Worm (Caenorhabditis elegans) whole organism, L4 larva: Measurements from ENCODE around the gene srh-195.
A peak's percentile ranks its signal among the peaks of the same experiment; 100 is the strongest.

Experiments
- F26F4.8 ChIP-seq: fragments of 200-800 bp; sonication (Bioruptor generic); conservative IDR thresholded peaks from 2 replicates; pipeline ENCODE4 v1.3.6; 2022; ENCODE audit warnings: missing genetic modification characterization, missing compliant biosample characterization
- Y5F2A.4 ChIP-seq: fragments of 200-800 bp; sonication (Bioruptor generic); optimal IDR thresholded peaks from 2 replicates; lab custom pipeline; 2018; ENCODE audit warnings: mild to moderate bottlenecking, missing genetic modification characterization, missing compliant biosample characterization
- ZK546.5 ChIP-seq, 2 experiments: sonication (generic microtip); optimal IDR thresholded peaks; 2 replicates each; lab custom pipeline; 2017; ENCODE audit warnings: missing biosample characterization in 2 of 2, missing genetic modification characterization in 2 of 2
- aha-1 ChIP-seq: fragments of 150-350 bp; peaks from one replicate; lab custom pipeline; 2014; ENCODE audit warnings: missing biosample characterization, missing genetic modification characterization
- attf-4 ChIP-seq: sonication (generic microtip); optimal IDR thresholded peaks from 3 replicates; lab custom pipeline; 2017; ENCODE audit warnings: missing biosample characterization, missing genetic modification characterization
- ceh-82 ChIP-seq: sonication (generic microtip); optimal IDR thresholded peaks from 2 replicates; lab custom pipeline; 2017; ENCODE audit warnings: missing biosample characterization, missing genetic modification characterization
- daf-12 ChIP-seq: fragments of 150-350 bp; optimal IDR thresholded peaks from 2 replicates; lab custom pipeline; 2014; ENCODE audit warnings: missing biosample characterization, missing genetic modification reagents, missing genetic modification characterization
- daf-16 ChIP-seq, 3 experiments: sonication (generic microtip); optimal IDR thresholded peaks; 2 replicates each; lab custom pipeline; 2016 to 2017; ENCODE audit warnings: missing genetic modification characterization in 3 of 3, missing genetic modification reagents in 3 of 3, mild to moderate bottlenecking in 2 of 3, missing compliant biosample characterization in 2 of 3, missing biosample characterization in 1 of 3, moderate library complexity in 1 of 3
- dmd-6 ChIP-seq: fragments of 200-800 bp; sonication (Bioruptor generic); IDR thresholded peaks from 2 replicates; pipeline ENCODE4 v1.3.6; 2022; ENCODE audit warnings: missing genetic modification reagents, missing genetic modification characterization, missing compliant biosample characterization
- dpl-1 ChIP-seq: fragments of 150-350 bp; optimal IDR thresholded peaks from 2 replicates; lab custom pipeline; 2014; ENCODE audit warnings: missing biosample characterization, missing genetic modification reagents, missing genetic modification characterization
- egl-43 ChIP-seq: fragments of 200-800 bp; sonication (Bioruptor generic); IDR thresholded peaks from 2 replicates; pipeline ENCODE4 v1.3.6; 2022; ENCODE audit warnings: missing genetic modification reagents, missing genetic modification characterization, missing compliant biosample characterization
- hlh-30 ChIP-seq: sonication (generic microtip); optimal IDR thresholded peaks from 2 replicates; lab custom pipeline; 2017; ENCODE audit warnings: antibody characterized with exemption, mild to moderate bottlenecking, missing genetic modification characterization, missing compliant biosample characterization; ENCODE audit not compliant: insufficient read depth
- hmg-1.1 ChIP-seq: fragments of 200-800 bp; sonication (Bioruptor generic); IDR thresholded peaks from 2 replicates; pipeline ENCODE4 v1.3.6; 2022; ENCODE audit warnings: missing genetic modification reagents, missing genetic modification characterization, missing compliant biosample characterization
- jun-1 ChIP-seq: fragments of 150-350 bp; optimal IDR thresholded peaks from 2 replicates; lab custom pipeline; 2014; ENCODE audit warnings: missing biosample characterization, missing genetic modification reagents, missing genetic modification characterization
- lin-13 ChIP-seq: fragments of 150-350 bp; optimal IDR thresholded peaks from 2 replicates; lab custom pipeline; 2014; ENCODE audit warnings: missing biosample characterization, missing genetic modification reagents, missing genetic modification characterization
- lin-29 ChIP-seq: fragments of 200-800 bp; sonication (Bioruptor generic); IDR thresholded peaks from 2 replicates; pipeline ENCODE4 v1.3.6; 2022; ENCODE audit warnings: missing genetic modification reagents, missing genetic modification characterization, missing compliant biosample characterization
- lin-39 ChIP-seq: fragments of 150-350 bp; optimal IDR thresholded peaks from 2 replicates; lab custom pipeline; 2014; ENCODE audit warnings: missing biosample characterization, missing genetic modification reagents, missing genetic modification characterization
- nhr-11 ChIP-seq: fragments of 150-350 bp; optimal IDR thresholded peaks from 2 replicates; lab custom pipeline; 2014; ENCODE audit warnings: missing biosample characterization, missing genetic modification characterization
- nhr-111 ChIP-seq: fragments of 200-800 bp; sonication (Bioruptor generic); optimal IDR thresholded peaks from 2 replicates; lab custom pipeline; 2018; ENCODE audit warnings: mild to moderate bottlenecking, missing genetic modification characterization, missing compliant biosample characterization
- nhr-25 ChIP-seq: sonication (generic microtip); optimal IDR thresholded peaks from 2 replicates; lab custom pipeline; 2017; ENCODE audit warnings: missing genetic modification characterization, mild to moderate bottlenecking, missing compliant biosample characterization, antibody characterized with exemption, moderate library complexity, borderline replicate concordance; ENCODE audit not compliant: insufficient read depth
- nhr-28 ChIP-seq: fragments of 150-350 bp; optimal IDR thresholded peaks from 2 replicates; lab custom pipeline; 2014; ENCODE audit warnings: missing biosample characterization, missing genetic modification characterization
- nhr-76 ChIP-seq: fragments of 150-350 bp; optimal IDR thresholded peaks from 2 replicates; lab custom pipeline; 2014; ENCODE audit warnings: missing biosample characterization, missing genetic modification characterization
- pqm-1 ChIP-seq: sonication (generic microtip); optimal IDR thresholded peaks from 2 replicates; lab custom pipeline; 2017; ENCODE audit warnings: missing biosample characterization, missing genetic modification characterization
- saeg-2 ChIP-seq: fragments of 200-800 bp; sonication (Bioruptor generic); IDR thresholded peaks from 2 replicates; pipeline ENCODE4 v1.3.6; 2022; ENCODE audit warnings: missing genetic modification reagents, missing genetic modification characterization, missing compliant biosample characterization
- sdz-12 ChIP-seq: fragments of 200-800 bp; sonication (Bioruptor generic); optimal IDR thresholded peaks from 2 replicates; lab custom pipeline; 2018; ENCODE audit warnings: mild to moderate bottlenecking, missing genetic modification characterization, missing compliant biosample characterization
- set-16 ChIP-seq: fragments of 200-800 bp; sonication (Bioruptor generic); IDR thresholded peaks from 2 replicates; pipeline ENCODE4 v1.3.6; 2022; ENCODE audit warnings: missing genetic modification reagents, missing genetic modification characterization, missing compliant biosample characterization
- skn-1 ChIP-seq: fragments of 150-350 bp; optimal IDR thresholded peaks from 2 replicates; lab custom pipeline; 2014; ENCODE audit warnings: missing biosample characterization, missing genetic modification characterization
- spr-3 ChIP-seq: fragments of 200-800 bp; sonication (Bioruptor generic); optimal IDR thresholded peaks from 2 replicates; lab custom pipeline; 2018; ENCODE audit warnings: mild to moderate bottlenecking, missing genetic modification characterization, missing compliant biosample characterization
- tra-1 ChIP-seq: fragments of 200-800 bp; sonication (Bioruptor generic); IDR thresholded peaks from 2 replicates; pipeline ENCODE4 v1.3.6; 2022; ENCODE audit warnings: missing genetic modification reagents, missing genetic modification characterization, missing compliant biosample characterization
- unc-62 ChIP-seq, 3 experiments: fragments of 150-350 bp in 1 of 3; sonication (generic microtip); optimal IDR thresholded peaks in 2 of 3; peaks in 1 of 3; 1 replicate in 1 of 3; 2 replicates in 2 of 3; lab custom pipeline; 2014 to 2017; ENCODE audit warnings: missing biosample characterization in 3 of 3, missing genetic modification characterization in 3 of 3, missing genetic modification reagents in 3 of 3, missing genotype in 1 of 3

srh-195 gene

DNA sequence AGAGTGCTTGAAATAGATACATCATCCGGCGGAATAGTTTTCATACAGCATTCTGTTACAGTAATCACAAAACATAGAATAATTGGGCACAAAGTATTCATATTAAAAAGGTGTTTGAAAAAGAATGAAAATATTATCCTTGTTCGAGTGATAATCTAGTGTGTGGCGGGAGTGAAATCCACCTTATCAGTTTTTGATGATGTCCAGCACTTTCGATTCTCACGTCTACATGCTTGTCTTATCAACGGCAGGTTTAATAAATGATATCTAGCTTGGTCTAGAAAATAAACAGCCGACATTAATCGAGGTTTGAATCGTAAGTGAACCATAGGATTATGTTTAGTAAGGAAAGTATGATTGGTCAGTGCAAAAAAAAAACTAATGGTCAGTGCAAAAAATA, 6.8 kb downstream of the srh-195 start, which contains the start of gene R52.5:
R52.5 (minus strand) TSS at position 101 of the 400 bp plus-strand sequence.
- no peak for TF ChIP-seq skn-1
- no peak for TF ChIP-seq nhr-111 (GFP tag; lab: Kevin White, UChicago)
- TF ChIP-seq, all 104 proteins: peak for 0

DNA sequence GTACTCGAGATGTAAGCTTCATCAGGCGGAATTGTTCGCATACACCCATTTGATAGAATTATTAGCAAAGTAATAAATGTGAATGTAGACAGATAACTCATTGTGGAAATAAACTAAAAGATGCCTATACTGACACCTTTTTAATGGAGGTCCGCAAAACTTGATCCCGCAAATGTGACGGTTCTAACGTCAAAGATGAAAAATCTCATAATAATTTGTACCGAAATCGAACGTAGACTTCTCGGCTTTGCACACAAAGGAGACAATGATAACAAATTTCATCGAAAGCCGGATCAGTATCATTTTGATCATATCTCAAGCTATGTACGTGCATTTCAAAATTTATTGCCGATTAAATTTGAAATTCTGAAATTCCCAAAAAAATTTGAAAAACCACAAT, 8.4 kb downstream of the srh-195 start, which contains the start of gene R52.4:
R52.4 (minus strand) TSS at position 101 of the 400 bp plus-strand sequence.
- TF ChIP-seq daf-12 (tag; lab: Kevin White, UChicago): no peak
- no peak for TF ChIP-seq nhr-76
- no peak for TF ChIP-seq attf-4
- TF ChIP-seq Y5F2A.4 (GFP tag; lab: Kevin White, UChicago): no peak
- TF ChIP-seq lin-29 (GFP tag; lab: Robert Waterston, UW): no peak
- no peak for TF ChIP-seq lin-13 (GFP tag; lab: Kevin White, UChicago)
- TF ChIP-seq hmg-1.1 (GFP tag; lab: Robert Waterston, UW): no peak
- no peak for TF ChIP-seq egl-43 (GFP tag; lab: Robert Waterston, UW)
- TF ChIP-seq dpl-1 (GFP tag; lab: Kevin White, UChicago): no peak
- TF ChIP-seq ZK546.5 (tag; optimal IDR thresholded peaks at IDR 0.05; lab: Kevin White, UChicago): no peak
- TF ChIP-seq aha-1 (tag; lab: Kevin White, UChicago): no peak
- no peak for TF ChIP-seq jun-1 (tag; lab: Kevin White, UChicago)
- TF ChIP-seq tra-1 (GFP tag; lab: Robert Waterston, UW): no peak
- no peak for TF ChIP-seq nhr-11 (tag; lab: Kevin White, UChicago)
- TF ChIP-seq nhr-25 (tag; lab: Kevin White, UChicago): no peak
- no peak for TF ChIP-seq saeg-2 (GFP tag; lab: Robert Waterston, UW)
- no peak for TF ChIP-seq spr-3 (GFP tag; lab: Kevin White, UChicago)
- TF ChIP-seq ceh-82 (tag; lab: Kevin White, UChicago): no peak
- no peak for TF ChIP-seq set-16

DNA sequence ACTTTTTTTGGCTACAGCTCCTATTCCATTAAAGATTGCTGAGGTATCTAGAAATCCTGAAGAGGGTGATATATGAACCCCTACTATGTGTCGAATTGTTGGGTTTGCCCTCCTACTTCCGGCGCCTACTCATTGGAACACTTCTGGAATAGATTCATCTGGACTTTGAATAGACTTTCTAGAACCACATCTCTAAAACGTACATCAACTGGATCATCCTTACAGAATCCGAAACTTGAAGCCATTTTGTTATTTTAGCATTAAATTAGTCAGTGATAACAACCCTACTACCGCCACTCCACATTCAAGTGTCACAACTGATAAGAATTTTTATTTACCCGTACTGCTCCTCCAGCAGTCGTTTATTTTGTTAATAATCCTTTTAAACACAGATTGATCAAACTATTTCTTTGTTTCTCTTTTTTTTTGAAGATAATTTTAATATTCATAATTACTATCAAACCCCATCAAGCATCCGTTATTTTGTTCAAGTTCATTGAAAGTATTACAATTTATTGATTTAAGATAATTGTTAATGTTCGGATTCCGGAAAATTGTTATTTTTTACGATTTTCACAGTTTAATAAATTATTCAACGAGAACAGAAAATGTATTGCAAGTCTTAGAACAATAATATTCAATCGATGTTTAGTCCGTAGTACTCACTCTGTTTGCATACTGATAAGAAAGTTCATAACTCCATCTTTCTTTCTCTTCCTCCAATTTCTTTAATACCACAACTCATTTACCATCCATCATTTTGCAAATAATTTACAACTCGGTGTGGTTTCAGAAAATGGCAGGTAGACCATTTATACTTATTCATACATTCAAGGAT, 17.3 kb downstream of the srh-195 start, which contains the start of gene math-42:
math-42 (plus strand) TSS at position 788 of the 838 bp plus-strand sequence.
- TF ChIP-seq aha-1 (tag; lab: Kevin White, UChicago) (peak; percentile 57), hlh-30 (tag; lab: Kevin White, UChicago) (no peak), pqm-1 (tag; lab: Kevin White, UChicago) (peak; percentile 52), daf-16 (GFP tag; optimal IDR thresholded peaks at IDR 0.05; lab: Kevin White, UChicago) (no peak), daf-16 (tag; optimal IDR thresholded peaks at IDR 0.05; lab: Kevin White, UChicago) (peak; percentile 63), unc-62 (GFP tag; optimal IDR thresholded peaks at IDR 0.05 in 1 of 2; lab: Kevin White, UChicago) (peak in 1 of 2 experiments; percentile 62), unc-62 (tag; optimal IDR thresholded peaks at IDR 0.05; lab: Kevin White, UChicago) (no peak), nhr-28 (tag; lab: Kevin White, UChicago) (peak; percentile 31), sdz-12 (GFP tag; lab: Kevin White, UChicago) (no peak), dmd-6 (peak; percentile 9; the same call in 1 of the 2 replicates)

DNA sequence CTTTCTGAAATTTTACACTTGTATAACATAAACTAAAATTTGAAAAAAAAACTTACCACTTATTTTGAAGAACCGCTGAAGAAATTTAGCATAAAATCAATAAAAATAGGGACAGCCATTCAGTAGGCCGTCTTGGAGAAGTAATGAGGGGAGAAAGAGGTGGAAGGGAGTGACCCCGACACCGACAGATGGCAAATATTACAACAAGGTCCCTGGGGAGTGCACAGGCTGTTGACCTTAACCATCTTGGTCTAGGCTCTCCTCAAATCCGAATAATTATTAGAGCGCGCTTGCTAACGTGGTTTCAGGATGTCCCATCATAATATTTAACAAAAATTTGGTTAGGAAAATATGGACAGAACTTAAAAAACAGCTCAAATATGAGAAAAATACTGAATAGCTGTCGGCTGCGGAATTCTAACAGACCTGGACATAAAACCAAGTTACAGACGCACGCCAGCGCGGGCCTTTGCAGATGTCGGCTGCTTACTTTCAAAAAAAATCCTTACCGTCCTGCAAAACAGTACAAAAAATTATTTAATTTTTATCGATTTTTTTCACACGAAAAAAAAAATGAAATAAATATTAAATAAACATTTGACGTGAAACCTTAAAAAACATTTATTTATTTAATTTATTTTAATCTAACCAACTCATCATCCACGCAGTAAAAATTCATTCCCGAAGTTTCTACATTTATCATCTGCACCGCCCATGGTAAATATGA, 21.6 kb downstream of the srh-195 start, which contains the start of gene T16A1.2:
T16A1.2 (plus strand) TSS at position 677 of the 727 bp plus-strand sequence.
- TF ChIP-seq ceh-82 (tag; lab: Kevin White, UChicago): no peak
- TF ChIP-seq lin-39 (tag; lab: Kevin White, UChicago): no peak
- no peak for TF ChIP-seq F26F4.8 (GFP tag; lab: Robert Waterston, UW)
- TF ChIP-seq nhr-11 (tag; lab: Kevin White, UChicago): no peak
